Worm (Caenorhabditis elegans): ENCODE measurements around the gene spig-6.

DNA sequence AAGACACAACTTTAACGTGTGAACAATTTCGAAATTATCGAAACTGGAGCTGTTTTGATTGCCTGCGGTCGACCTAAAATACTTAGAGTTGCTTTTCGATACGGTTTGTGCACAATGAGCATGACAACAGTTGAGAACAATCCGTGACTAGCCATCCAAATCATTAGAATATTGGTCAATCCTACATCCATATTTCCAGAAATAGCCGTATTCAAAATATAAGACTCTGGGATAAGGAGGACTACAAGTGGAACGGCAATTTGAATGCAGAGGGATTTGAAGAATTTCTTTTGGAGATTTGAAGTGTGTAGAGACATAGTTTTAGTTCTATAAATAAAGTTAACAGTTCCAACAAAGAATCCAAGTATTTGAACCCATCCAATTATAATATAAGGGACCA lies 22.0 kb upstream of the spig-6 start:
- TF ChIP-seq nhr-12 (tag; optimal IDR thresholded peaks at IDR 0.05), result no peak
- no peak for TF ChIP-seq C34F6.9 (tag; optimal IDR thresholded peaks at IDR 0.05)
- no peak for TF ChIP-seq Y55F3AM.14 (GFP tag; optimal IDR thresholded peaks at IDR 0.05)
- TF ChIP-seq nhr-77 (tag; optimal IDR thresholded peaks at IDR 0.05), result no peak
- TF ChIP-seq lin-39 (tag; optimal IDR thresholded peaks at IDR 0.05), result no peak
- no peak for TF ChIP-seq skn-1 (tag; optimal IDR thresholded peaks at IDR 0.05)
